Fruit fly (Drosophila melanogaster) whole organism, embryonic: ENCODE measurements around the gene CG10700.

Experiments
- BEAF-32 ChIP-seq: fragments of 200-800 bp; sonication (Bioruptor generic); optimal IDR thresholded peaks from 3 replicates; lab custom pipeline; 2017; ENCODE audit warnings: missing biosample characterization, missing genetic modification characterization, mild to moderate bottlenecking, moderate library complexity, missing genetic modification reagents
- CG10979 ChIP-seq: fragments of 200-800 bp; sonication (Bioruptor generic); optimal IDR thresholded peaks from 2 replicates; lab custom pipeline; 2018; ENCODE audit warnings: missing biosample characterization, mild to moderate bottlenecking, missing genetic modification characterization, moderate library complexity
- CG12236 ChIP-seq: fragments of 200-800 bp; sonication (Bioruptor generic); optimal IDR thresholded peaks from 2 replicates; lab custom pipeline; 2016; ENCODE audit warnings: missing biosample characterization, missing genetic modification characterization
- CG14965 ChIP-seq: fragments of 200-800 bp; sonication (Bioruptor generic); optimal IDR thresholded peaks from 2 replicates; lab custom pipeline; 2016; ENCODE audit warnings: missing biosample characterization, missing genetic modification characterization, borderline replicate concordance
- CG1529 ChIP-seq: fragments of 200-800 bp; sonication (Bioruptor generic); optimal IDR thresholded peaks from 3 replicates; lab custom pipeline; 2018; ENCODE audit warnings: missing biosample characterization, missing genetic modification characterization
- CG15514 ChIP-seq: fragments of 200-800 bp; sonication (Bioruptor generic); optimal IDR thresholded peaks from 3 replicates; lab custom pipeline; 2017; ENCODE audit warnings: missing biosample characterization, missing genetic modification characterization, mild to moderate bottlenecking, moderate library complexity, missing genetic modification reagents
- CG1603 ChIP-seq: fragments of 200-800 bp; sonication (Bioruptor generic); optimal IDR thresholded peaks from 2 replicates; lab custom pipeline; 2019; ENCODE audit warnings: missing biosample characterization, mild to moderate bottlenecking, missing genetic modification characterization, moderate library complexity
- CG17612 ChIP-seq: fragments of 200-800 bp; sonication (Bioruptor generic); IDR thresholded peaks from 2 replicates; pipeline ENCODE4 v1.3.6; 2022; ENCODE audit warnings: missing biosample characterization, missing genetic modification characterization
- CG18619 ChIP-seq: fragments of 200-800 bp; sonication (Bioruptor generic); optimal IDR thresholded peaks from 3 replicates; lab custom pipeline; 2017; ENCODE audit warnings: missing biosample characterization, mild to moderate bottlenecking, missing genetic modification characterization
- CG33557 ChIP-seq: fragments of 200-800 bp; sonication (Bioruptor generic); optimal IDR thresholded peaks from 2 replicates; lab custom pipeline; 2019; ENCODE audit warnings: missing biosample characterization, mild to moderate bottlenecking, missing genetic modification characterization, moderate library complexity
- CG43689 ChIP-seq: fragments of 200-800 bp; sonication (Bioruptor generic); IDR thresholded peaks from 2 replicates; pipeline ENCODE4 v1.3.6; 2022; ENCODE audit warnings: missing biosample characterization, missing genetic modification characterization
- CG4404 ChIP-seq: fragments of 200-800 bp; sonication (Bioruptor generic); IDR thresholded peaks from 2 replicates; pipeline ENCODE4 v1.3.6; 2022; ENCODE audit warnings: missing biosample characterization, missing genetic modification characterization
- CG4730 ChIP-seq: fragments of 200-800 bp; sonication (Bioruptor generic); IDR thresholded peaks from 2 replicates; pipeline ENCODE4 v1.3.6; 2022; ENCODE audit warnings: missing biosample characterization, missing genetic modification characterization
- CG5180 ChIP-seq: fragments of 200-800 bp; sonication (Bioruptor generic); optimal IDR thresholded peaks from 3 replicates; lab custom pipeline; 2017; ENCODE audit warnings: missing biosample characterization, missing genetic modification characterization, mild to moderate bottlenecking, moderate library complexity, missing genetic modification reagents
- CG6254 ChIP-seq: fragments of 200-800 bp; sonication (Bioruptor generic); optimal IDR thresholded peaks from 3 replicates; lab custom pipeline; 2017; ENCODE audit warnings: mild to moderate bottlenecking, missing biosample characterization, missing genetic modification reagents, missing genetic modification characterization
- CG6765 ChIP-seq: fragments of 200-800 bp; sonication (Bioruptor generic); optimal IDR thresholded peaks from 3 replicates; lab custom pipeline; 2017; ENCODE audit warnings: missing biosample characterization, mild to moderate bottlenecking, missing genetic modification characterization
- CG6854 ChIP-seq: fragments of 200-800 bp; sonication (Bioruptor generic); optimal IDR thresholded peaks from 3 replicates; lab custom pipeline; 2017; ENCODE audit warnings: missing biosample characterization, mild to moderate bottlenecking, missing genetic modification characterization
- CG7928 ChIP-seq: fragments of 200-800 bp; sonication (Bioruptor generic); optimal IDR thresholded peaks from 2 replicates; lab custom pipeline; 2017; ENCODE audit warnings: missing biosample characterization, mild to moderate bottlenecking, missing genetic modification characterization
- CG8765 ChIP-seq: fragments of 200-800 bp; sonication (Bioruptor generic); IDR thresholded peaks from 2 replicates; pipeline ENCODE4 v1.3.6; 2022; ENCODE audit warnings: missing biosample characterization, missing genetic modification characterization
- Dbx ChIP-seq: fragments of 200-800 bp; sonication (Bioruptor generic); IDR thresholded peaks from 3 replicates; pipeline ENCODE4 v1.3.6; 2022; ENCODE audit warnings: missing biosample characterization, missing genetic modification characterization
- Doc3 ChIP-seq: fragments of 200-800 bp; sonication (Bioruptor generic); IDR thresholded peaks from 3 replicates; pipeline ENCODE4 v1.3.6; 2022; ENCODE audit warnings: missing biosample characterization, missing genetic modification characterization; ENCODE audit not compliant: partially characterized antibody
- GATAe ChIP-seq: fragments of 200-800 bp; sonication (Bioruptor generic); conservative IDR thresholded peaks from 2 replicates; pipeline ENCODE4 v1.3.6; 2022; ENCODE audit warnings: missing biosample characterization, missing genetic modification characterization
- Jarid2 ChIP-seq: fragments of 200-800 bp; sonication (Bioruptor generic); optimal IDR thresholded peaks from 3 replicates; lab custom pipeline; 2017; ENCODE audit warnings: mild to moderate bottlenecking, missing biosample characterization, missing genetic modification reagents, missing genetic modification characterization
- MTF-1 ChIP-seq: fragments of 200-800 bp; sonication (Bioruptor generic); optimal IDR thresholded peaks from 2 replicates; lab custom pipeline; 2018; ENCODE audit warnings: missing biosample characterization, mild to moderate bottlenecking, missing genetic modification characterization, borderline replicate concordance
- Mrtf ChIP-seq: fragments of 200-800 bp; sonication (Bioruptor generic); IDR thresholded peaks from 3 replicates; pipeline ENCODE4 v1.3.6; 2022; ENCODE audit warnings: missing biosample characterization, missing genetic modification characterization
- Myb ChIP-seq: fragments of 200-800 bp; sonication (Bioruptor generic); optimal IDR thresholded peaks from 2 replicates; lab custom pipeline; 2016; ENCODE audit warnings: missing biosample characterization, missing genetic modification characterization
- NfI ChIP-seq: fragments of 200-800 bp; sonication (Bioruptor generic); optimal IDR thresholded peaks from 3 replicates; lab custom pipeline; 2018; ENCODE audit warnings: missing biosample characterization, mild to moderate bottlenecking, missing genetic modification characterization, moderate library complexity
- PHDP ChIP-seq: fragments of 200-800 bp; sonication (Bioruptor generic); optimal IDR thresholded peaks from 3 replicates; lab custom pipeline; 2018; ENCODE audit warnings: missing biosample characterization, mild to moderate bottlenecking, missing genetic modification characterization, moderate library complexity
- TFAM ChIP-seq: fragments of 200-800 bp; sonication (Bioruptor generic); optimal IDR thresholded peaks from 2 replicates; lab custom pipeline; 2017; ENCODE audit warnings: missing biosample characterization, missing genetic modification characterization, inconsistent platforms
- Xbp1 ChIP-seq: fragments of 200-800 bp; sonication (Bioruptor generic); optimal IDR thresholded peaks from 3 replicates; lab custom pipeline; 2016; ENCODE audit warnings: missing biosample characterization, mild to moderate bottlenecking, missing genetic modification characterization
- Xrp1 ChIP-seq: fragments of 200-800 bp; sonication (Bioruptor generic); IDR thresholded peaks from 2 replicates; pipeline ENCODE4 v1.3.6; 2022; ENCODE audit warnings: missing biosample characterization, missing genetic modification characterization
- YL-1 ChIP-seq: fragments of 200-800 bp; sonication (Bioruptor generic); optimal IDR thresholded peaks from 3 replicates; lab custom pipeline; 2017; ENCODE audit warnings: missing biosample characterization, mild to moderate bottlenecking, missing genetic modification characterization
- abd-A ChIP-seq: fragments of 200-800 bp; sonication (Bioruptor generic); optimal IDR thresholded peaks from 3 replicates; lab custom pipeline; 2019; ENCODE audit warnings: missing biosample characterization, mild to moderate bottlenecking, missing genetic modification characterization, moderate library complexity
- ase ChIP-seq: fragments of 200-800 bp; sonication (Bioruptor generic); IDR thresholded peaks from 3 replicates; pipeline ENCODE4 v1.3.6; 2022; ENCODE audit warnings: missing biosample characterization, missing genetic modification characterization
- dan ChIP-seq: fragments of 200-800 bp; sonication (Bioruptor generic); IDR thresholded peaks from 2 replicates; pipeline ENCODE4 v1.3.6; 2022; ENCODE audit warnings: missing biosample characterization, missing genetic modification characterization
- ems ChIP-seq: fragments of 200-800 bp; sonication (Bioruptor generic); optimal IDR thresholded peaks from 3 replicates; lab custom pipeline; 2016; ENCODE audit warnings: missing biosample characterization, missing genetic modification characterization
- gcm ChIP-seq: fragments of 200-800 bp; sonication (Bioruptor generic); optimal IDR thresholded peaks from 2 replicates; lab custom pipeline; 2019; ENCODE audit warnings: missing biosample characterization, mild to moderate bottlenecking, missing genetic modification characterization, moderate library complexity
- grn ChIP-seq: fragments of 200-800 bp; sonication (Bioruptor generic); optimal IDR thresholded peaks from 3 replicates; lab custom pipeline; 2017; ENCODE audit warnings: missing biosample characterization, missing genetic modification characterization
- gsb-n ChIP-seq: fragments of 200-800 bp; sonication (Bioruptor generic); optimal IDR thresholded peaks from 3 replicates; lab custom pipeline; 2018; ENCODE audit warnings: missing biosample characterization, mild to moderate bottlenecking, missing genetic modification characterization
- jumu ChIP-seq: fragments of 200-800 bp; sonication (Bioruptor generic); optimal IDR thresholded peaks from 3 replicates; lab custom pipeline; 2016; ENCODE audit warnings: missing biosample characterization, missing genetic modification characterization
- lov ChIP-seq, 2 experiments: fragments of 200-800 bp in 1 of 2; fragments of >200 bp in 1 of 2; sonication (Bioruptor generic) in 1 of 2; IDR thresholded peaks in 1 of 2; optimal IDR thresholded peaks in 1 of 2; 2 replicates in 1 of 2; 3 replicates in 1 of 2; pipeline versions ENCODE4 v1.3.6 to Lab custom; 2017 to 2022; ENCODE audit warnings: missing biosample characterization in 1 of 2, missing genetic modification characterization in 1 of 2
- nmo ChIP-seq: fragments of 200-800 bp; sonication (Bioruptor generic); optimal IDR thresholded peaks from 2 replicates; lab custom pipeline; 2018; ENCODE audit warnings: missing biosample characterization, mild to moderate bottlenecking, missing genetic modification characterization, moderate library complexity
- pb ChIP-seq: fragments of 200-800 bp; sonication (Bioruptor generic); optimal IDR thresholded peaks from 3 replicates; lab custom pipeline; 2016; ENCODE audit warnings: missing biosample characterization, missing genetic modification characterization
- pho ChIP-seq: fragments of 200-800 bp; sonication (Bioruptor generic); optimal IDR thresholded peaks from 2 replicates; lab custom pipeline; 2016; ENCODE audit warnings: missing biosample characterization, missing genetic modification characterization
- so ChIP-seq: fragments of 200-800 bp; sonication (Bioruptor generic); IDR thresholded peaks from 3 replicates; pipeline ENCODE4 v1.3.6; 2022; ENCODE audit warnings: missing biosample characterization, missing genetic modification characterization
- tna ChIP-seq: fragments of 200-800 bp; sonication (Bioruptor generic); IDR thresholded peaks from 2 replicates; pipeline ENCODE4 v1.3.6; 2022; ENCODE audit warnings: missing biosample characterization, missing genetic modification characterization; ENCODE audit not compliant: partially characterized antibody
- unpg ChIP-seq: fragments of 200-800 bp; sonication (Bioruptor generic); optimal IDR thresholded peaks from 3 replicates; lab custom pipeline; 2018; ENCODE audit warnings: missing biosample characterization, mild to moderate bottlenecking, missing genetic modification characterization, moderate library complexity
- zf30C ChIP-seq: fragments of 200-800 bp; sonication (Bioruptor generic); optimal IDR thresholded peaks from 3 replicates; lab custom pipeline; 2018; ENCODE audit warnings: missing biosample characterization, mild to moderate bottlenecking, missing genetic modification characterization
- zfh1 ChIP-seq: fragments of 200-800 bp; sonication (Bioruptor generic); IDR thresholded peaks from 3 replicates; pipeline ENCODE4 v1.3.6; 2022; ENCODE audit warnings: missing biosample characterization, missing genetic modification characterization

Gene CG10700

DNA sequence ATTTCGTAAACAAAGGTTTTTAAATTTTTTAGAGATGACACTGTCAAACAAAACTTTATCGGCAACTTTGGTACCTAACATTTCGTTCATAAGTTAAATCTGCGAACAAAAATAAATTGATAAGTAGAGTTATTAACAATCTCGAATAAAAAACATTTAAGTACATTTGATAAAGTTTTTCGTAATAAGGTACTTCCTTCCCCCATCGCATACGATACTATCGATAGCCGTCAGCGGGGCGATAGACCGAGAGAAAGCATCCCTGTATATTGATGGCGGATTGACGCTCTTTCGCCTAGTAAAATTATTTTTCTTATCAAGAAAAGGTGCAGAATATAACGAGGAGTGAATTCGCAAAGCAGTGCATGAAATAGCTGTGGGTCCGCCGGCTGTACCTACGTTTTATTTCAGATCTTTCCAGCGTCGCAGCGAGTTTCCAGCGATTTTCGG is 33.7 kb downstream of the CG10700 start, which contains the start of the genes Ttc19 and Acn (continued):
- TF ChIP-seq CG7928 (GFP tag; lab: Kevin White, UChicago) (peak; percentile 49), gcm (GFP tag; lab: Kevin White, UChicago) (peak; percentile 67), ase (peak; percentile 67; the same call in 2 of the 3 replicates), CG1529 (peak; percentile 58), BEAF-32 (GFP tag; lab: Kevin White, UChicago) (peak; percentile 97), Dbx (GFP tag; lab: Robert Waterston, UW) (peak; percentile 90), dan (GFP tag; lab: Robert Waterston, UW) (no peak), Xrp1 (GFP tag; lab: Robert Waterston, UW) (peak; percentile 89), jumu (GFP tag; lab: Kevin White, UChicago) (peak; percentile 91), zf30C (GFP tag; lab: Kevin White, UChicago) (no peak), so (GFP tag; lab: Robert Waterston, UW) (peak; percentile 68; the same call in 1 of the 3 replicates), NfI (peak; percentile 86), CG17612 (GFP tag; lab: Robert Waterston, UW) (peak; percentile 34; the same call in 1 of the 2 replicates), CG1603 (tag; lab: Kevin White, UChicago) (peak; percentile 86), TFAM (peak; percentile 32), GATAe (GFP tag; lab: Robert Waterston, UW) (peak; percentile 42; the same call in 1 of the 2 replicates), unpg (peak; percentile 81), Mrtf (GFP tag; lab: Robert Waterston, UW) (no peak; the same call in none of the 3 replicates), CG14965 (peak; percentile 18), lov (optimal IDR thresholded peaks at IDR 0.05; lab: Kevin White, UChicago) (no peak), lov (GFP tag; IDR thresholded peaks at IDR 0.05; lab: Robert Waterston, UW) (peak; percentile 71; the same call in 2 of the 3 replicates), MTF-1 (GFP tag; lab: Kevin White, UChicago) (no peak), gsb-n (tag; lab: Kevin White, UChicago) (no peak), CG43689 (GFP tag; lab: Robert Waterston, UW) (0 out of 2 replicates have a peak, but pooled peaks have one; percentile 9), grn (GFP tag; lab: Kevin White, UChicago) (no peak), Jarid2 (no peak), Doc3 (GFP tag; lab: Robert Waterston, UW) (peak; percentile 95), CG18619 (GFP tag; lab: Kevin White, UChicago) (peak; percentile 76), nmo (GFP tag; lab: Kevin White, UChicago) (peak; percentile 91), zfh1 (GFP tag; lab: Robert Waterston, UW) (peak; percentile 90), ems (GFP tag; lab: Kevin White, UChicago) (peak; percentile 85), CG4404 (peak; percentile 71), CG8765 (peak; percentile 82), CG4730 (GFP tag; lab: Robert Waterston, UW) (peak; percentile 77), CG6254 (GFP tag; lab: Kevin White, UChicago) (peak; percentile 50), YL-1 (GFP tag; lab: Kevin White, UChicago) (peak; percentile 91), CG12236 (peak; percentile 86), abd-A (tag; lab: Kevin White, UChicago) (no peak), Xbp1 (peak; percentile 90), CG6854 (GFP tag; lab: Kevin White, UChicago) (peak; percentile 33), Myb (GFP tag; lab: Kevin White, UChicago) (peak; percentile 88), CG15514 (GFP tag; lab: Kevin White, UChicago) (peak; percentile 79), CG10979 (tag; lab: Kevin White, UChicago) (peak; percentile 77), tna (GFP tag; lab: Robert Waterston, UW) (peak; percentile 89), CG5180 (no peak), PHDP (peak; percentile 77), CG33557 (peak; percentile 75), pb (peak; percentile 78), CG6765 (GFP tag; lab: Kevin White, UChicago) (peak; percentile 45), pho (GFP tag; lab: Kevin White, UChicago) (peak; percentile 91)
